Worm (Caenorhabditis elegans): Measurements from ENCODE around the gene gln-6.

DNA sequence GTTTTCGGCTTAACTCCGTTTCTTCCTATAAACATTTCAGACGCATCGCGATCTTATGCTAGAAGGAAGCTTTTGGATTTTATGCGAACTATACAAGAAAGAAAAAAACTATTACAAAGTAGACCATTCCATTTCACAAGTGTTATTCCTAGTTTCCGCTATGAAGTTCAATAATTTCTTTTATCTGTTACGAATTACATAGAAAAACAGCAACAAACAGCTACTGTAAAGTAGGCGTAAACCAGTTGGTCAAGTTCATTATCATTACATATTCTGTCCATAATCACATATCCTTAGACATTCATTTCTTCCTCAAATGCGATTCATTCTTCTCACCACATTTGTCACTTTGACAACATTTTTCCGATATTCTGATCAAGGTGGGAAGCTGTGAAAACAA, 2.5 kb downstream of the gln-6 start, which contains the start of gene C28D4.10:
- no peak for TF ChIP-seq W03F9.2 (tag; optimal IDR thresholded peaks at IDR 0.05)
- TF ChIP-seq him-1 (tag; optimal IDR thresholded peaks at IDR 0.05) = no peak
